Fruit fly (Drosophila melanogaster) whole organism, embryonic: ENCODE results near the gene CG14014.

Experiments
- Atf-2 ChIP-seq: fragments of 200-800 bp; sonication (Bioruptor generic); optimal IDR thresholded peaks from 2 replicates; lab custom pipeline; 2016; ENCODE audit warnings: missing biosample characterization, missing genetic modification characterization
- Atf3 ChIP-seq: fragments of 200-800 bp; sonication (Bioruptor generic); optimal IDR thresholded peaks from 3 replicates; lab custom pipeline; 2016; ENCODE audit warnings: missing biosample characterization, missing genetic modification characterization
- CG10267 ChIP-seq: fragments of 200-800 bp; sonication (Bioruptor generic); optimal IDR thresholded peaks from 2 replicates; lab custom pipeline; 2018; ENCODE audit warnings: missing biosample characterization, mild to moderate bottlenecking, missing genetic modification characterization, moderate library complexity
- CG10543 ChIP-seq: fragments of 200-800 bp; sonication (Bioruptor generic); optimal IDR thresholded peaks from 3 replicates; lab custom pipeline; 2017; ENCODE audit warnings: missing biosample characterization, mild to moderate bottlenecking, missing genetic modification characterization, moderate library complexity
- CG12155 ChIP-seq: fragments of 200-800 bp; sonication (Bioruptor generic); optimal IDR thresholded peaks from 3 replicates; lab custom pipeline; 2016; ENCODE audit warnings: missing biosample characterization, missing genetic modification characterization
- CG1233 ChIP-seq: fragments of 200-800 bp; sonication (Bioruptor generic); optimal IDR thresholded peaks from 4 replicates; lab custom pipeline; 2018; ENCODE audit warnings: missing biosample characterization, mild to moderate bottlenecking, missing genetic modification characterization
- CG15696 ChIP-seq: fragments of 200-800 bp; sonication (Bioruptor generic); optimal IDR thresholded peaks from 2 replicates; lab custom pipeline; 2019; ENCODE audit warnings: missing biosample characterization, mild to moderate bottlenecking, missing genetic modification characterization, moderate library complexity
- CG16815 ChIP-seq: fragments of 200-800 bp; sonication (Bioruptor generic); optimal IDR thresholded peaks from 3 replicates; lab custom pipeline; 2017; ENCODE audit warnings: missing biosample characterization, mild to moderate bottlenecking, missing genetic modification characterization
- CG17829 ChIP-seq: fragments of 200-800 bp; optimal IDR thresholded peaks from 2 replicates; lab custom pipeline; 2019; ENCODE audit warnings: missing biosample characterization, mild to moderate bottlenecking, missing genetic modification characterization, moderate library complexity
- CG2120 ChIP-seq: fragments of 200-800 bp; sonication (Bioruptor generic); optimal IDR thresholded peaks from 3 replicates; lab custom pipeline; 2016; ENCODE audit warnings: missing biosample characterization, missing genetic modification characterization
- CG2889 ChIP-seq: fragments of 200-800 bp; sonication (Bioruptor generic); IDR thresholded peaks from 3 replicates; pipeline ENCODE4 v1.3.6; 2022; ENCODE audit warnings: missing biosample characterization, missing genetic modification characterization
- CG3995 ChIP-seq: fragments of 200-800 bp; sonication (Bioruptor generic); optimal IDR thresholded peaks from 3 replicates; lab custom pipeline; 2016; ENCODE audit warnings: missing biosample characterization, missing genetic modification characterization
- CG6813 ChIP-seq: fragments of 200-800 bp; sonication (Bioruptor generic); optimal IDR thresholded peaks from 2 replicates; lab custom pipeline; 2017; ENCODE audit warnings: missing biosample characterization, missing genetic modification characterization, mild to moderate bottlenecking, moderate library complexity, missing genetic modification reagents
- CG7745 ChIP-seq: fragments of 200-800 bp; sonication (Bioruptor generic); optimal IDR thresholded peaks from 2 replicates; lab custom pipeline; 2018; ENCODE audit warnings: missing biosample characterization, mild to moderate bottlenecking, missing genetic modification characterization, moderate library complexity
- CkIIα-i1 ChIP-seq: fragments of 200-800 bp; sonication (Bioruptor generic); IDR thresholded peaks from 2 replicates; pipeline ENCODE4 v1.3.6; 2022; ENCODE audit warnings: missing biosample characterization, missing genetic modification characterization
- Dref ChIP-seq: fragments of 200-800 bp; sonication (Bioruptor generic); IDR thresholded peaks from 2 replicates; pipeline ENCODE4 v1.3.6; 2022; ENCODE audit warnings: missing biosample characterization, missing genetic modification characterization
- Hey ChIP-seq: fragments of 200-800 bp; sonication (Bioruptor generic); optimal IDR thresholded peaks from 3 replicates; lab custom pipeline; 2018; ENCODE audit warnings: missing biosample characterization, mild to moderate bottlenecking, missing genetic modification characterization
- Hmx ChIP-seq: fragments of 200-800 bp; sonication (Bioruptor generic); optimal IDR thresholded peaks from 2 replicates; lab custom pipeline; 2016; ENCODE audit warnings: missing biosample characterization, missing genetic modification characterization
- Lim3 ChIP-seq: fragments of 200-800 bp; sonication (Bioruptor generic); IDR thresholded peaks from 2 replicates; pipeline ENCODE4 v1.3.6; 2022; ENCODE audit warnings: missing biosample characterization, missing genetic modification characterization
- Nf-YB ChIP-seq: fragments of 200-800 bp; sonication (Bioruptor generic); optimal IDR thresholded peaks from 3 replicates; lab custom pipeline; 2019; ENCODE audit warnings: missing biosample characterization, mild to moderate bottlenecking, missing genetic modification characterization, moderate library complexity
- Nf-YC ChIP-seq: fragments of 200-800 bp; optimal IDR thresholded peaks from 3 replicates; lab custom pipeline; 2019; ENCODE audit warnings: missing biosample characterization, mild to moderate bottlenecking, missing genetic modification characterization, moderate library complexity
- NfI ChIP-seq: fragments of 200-800 bp; sonication (Bioruptor generic); optimal IDR thresholded peaks from 3 replicates; lab custom pipeline; 2018; ENCODE audit warnings: missing biosample characterization, mild to moderate bottlenecking, missing genetic modification characterization, moderate library complexity
- abd-A ChIP-seq: fragments of 200-800 bp; sonication (Bioruptor generic); optimal IDR thresholded peaks from 3 replicates; lab custom pipeline; 2019; ENCODE audit warnings: missing biosample characterization, mild to moderate bottlenecking, missing genetic modification characterization, moderate library complexity
- aop ChIP-seq: fragments of 200-800 bp; sonication (Bioruptor generic); IDR thresholded peaks from 2 replicates; pipeline ENCODE4 v1.3.6; 2022; ENCODE audit warnings: missing biosample characterization, missing genetic modification characterization
- cas ChIP-seq: fragments of 200-800 bp; sonication (Bioruptor generic); IDR thresholded peaks from 2 replicates; pipeline ENCODE4 v1.3.6; 2022; ENCODE audit warnings: missing biosample characterization, missing genetic modification characterization
- ewg ChIP-seq: fragments of 200-800 bp; sonication (Bioruptor generic); optimal IDR thresholded peaks from 3 replicates; lab custom pipeline; 2017; ENCODE audit warnings: mild to moderate bottlenecking, missing biosample characterization, missing genetic modification reagents, missing genetic modification characterization
- gcm2 ChIP-seq: fragments of 200-800 bp; sonication (Bioruptor generic); optimal IDR thresholded peaks from 2 replicates; lab custom pipeline; 2016; ENCODE audit warnings: missing biosample characterization, missing genetic modification characterization
- gsb ChIP-seq: fragments of 200-800 bp; sonication (Bioruptor generic); IDR thresholded peaks from 2 replicates; pipeline ENCODE4 v1.3.6; 2022; ENCODE audit warnings: missing biosample characterization, missing genetic modification characterization
- hkb ChIP-seq, 2 experiments: fragments of 200-800 bp in 1 of 2; fragments of >200 bp in 1 of 2; sonication (Bioruptor generic) in 1 of 2; IDR thresholded peaks in 1 of 2; optimal IDR thresholded peaks in 1 of 2; 2 replicates each; pipeline versions ENCODE4 v1.3.6 to Lab custom; 2017 to 2022; ENCODE audit warnings: missing biosample characterization in 1 of 2, missing genetic modification characterization in 1 of 2
- insv ChIP-seq, 2 experiments: fragments of 200-800 bp; sonication (Bioruptor generic); optimal IDR thresholded peaks; 3 replicates each; lab custom pipeline; 2016 to 2018; ENCODE audit warnings: missing biosample characterization in 2 of 2, missing genetic modification characterization in 2 of 2
- mld ChIP-seq: fragments of 200-800 bp; sonication (Bioruptor generic); IDR thresholded peaks from 3 replicates; pipeline ENCODE4 v1.3.6; 2022; ENCODE audit warnings: missing biosample characterization, missing genetic modification characterization; ENCODE audit not compliant: partially characterized antibody
- oc ChIP-seq: fragments of 200-800 bp; sonication (Bioruptor generic); optimal IDR thresholded peaks from 2 replicates; lab custom pipeline; 2018; ENCODE audit warnings: missing biosample characterization, mild to moderate bottlenecking, missing genetic modification characterization, moderate library complexity
- seq ChIP-seq: fragments of 200-800 bp; sonication (Bioruptor generic); IDR thresholded peaks from 2 replicates; pipeline ENCODE4 v1.3.6; 2022; ENCODE audit warnings: missing biosample characterization, missing genetic modification characterization
- slou ChIP-seq: fragments of 200-800 bp; sonication (Bioruptor generic); optimal IDR thresholded peaks from 3 replicates; lab custom pipeline; 2016; ENCODE audit warnings: missing biosample characterization, missing genetic modification characterization
- sob ChIP-seq: fragments of 200-800 bp; sonication (Bioruptor generic); IDR thresholded peaks from 2 replicates; pipeline ENCODE4 v1.3.6; 2022; ENCODE audit warnings: missing biosample characterization, missing genetic modification characterization
- tap ChIP-seq: fragments of 200-800 bp; optimal IDR thresholded peaks from 3 replicates; lab custom pipeline; 2019; ENCODE audit warnings: missing biosample characterization, mild to moderate bottlenecking, missing genetic modification characterization, moderate library complexity
- wor ChIP-seq: fragments of 200-800 bp; sonication (Bioruptor generic); IDR thresholded peaks from 2 replicates; pipeline ENCODE4 v1.3.6; 2022; ENCODE audit warnings: missing biosample characterization, missing genetic modification characterization
- z ChIP-seq: fragments of 200-800 bp; sonication (Bioruptor generic); IDR thresholded peaks from 3 replicates; pipeline ENCODE4 v1.3.6; 2022; ENCODE audit warnings: missing biosample characterization, missing genetic modification characterization

Gene CG14014

DNA sequence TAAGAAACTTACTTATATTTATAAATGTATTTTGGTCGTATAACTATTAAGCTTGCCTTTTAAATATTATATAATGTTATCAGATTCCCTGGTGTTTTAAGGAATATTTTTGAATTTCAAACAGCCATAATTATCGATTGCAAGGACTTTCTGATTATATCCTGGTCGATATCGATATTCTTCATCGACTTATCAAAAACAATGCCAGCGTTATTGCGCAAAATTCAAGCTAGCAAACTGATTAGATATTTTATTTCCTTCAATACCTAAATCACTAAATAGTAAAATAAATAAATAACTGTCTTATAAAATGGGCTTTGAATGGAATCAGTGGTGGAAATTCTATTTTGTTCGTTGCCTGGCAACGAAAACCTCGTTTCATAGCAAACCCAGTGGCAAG lies 33.2 kb downstream of the CG14014 start, which contains the start of gene CG14020 (continued):
- TF ChIP-seq CG12155 (GFP tag; lab: Kevin White, UChicago) (no peak), CG15696 (tag; lab: Kevin White, UChicago) (no peak), Atf3 (GFP tag; lab: Kevin White, UChicago) (no peak), Dref (GFP tag; lab: Robert Waterston, UW) (peak; percentile 53), CG10543 (GFP tag; lab: Kevin White, UChicago) (no peak), CG1233 (GFP tag; lab: Kevin White, UChicago) (no peak), cas (no peak), Hmx (GFP tag; lab: Kevin White, UChicago) (no peak), oc (tag; lab: Kevin White, UChicago) (no peak), tap (tag; lab: Kevin White, UChicago) (no peak), insv (GFP tag; optimal IDR thresholded peaks at IDR 0.05; lab: Kevin White, UChicago) (no peak), CG3995 (GFP tag; lab: Kevin White, UChicago) (no peak), slou (GFP tag; lab: Kevin White, UChicago) (no peak), CG10267 (tag; lab: Kevin White, UChicago) (no peak), CG16815 (GFP tag; lab: Kevin White, UChicago) (no peak), NfI (GFP tag; lab: Kevin White, UChicago) (no peak), CG17829 (no peak)

DNA sequence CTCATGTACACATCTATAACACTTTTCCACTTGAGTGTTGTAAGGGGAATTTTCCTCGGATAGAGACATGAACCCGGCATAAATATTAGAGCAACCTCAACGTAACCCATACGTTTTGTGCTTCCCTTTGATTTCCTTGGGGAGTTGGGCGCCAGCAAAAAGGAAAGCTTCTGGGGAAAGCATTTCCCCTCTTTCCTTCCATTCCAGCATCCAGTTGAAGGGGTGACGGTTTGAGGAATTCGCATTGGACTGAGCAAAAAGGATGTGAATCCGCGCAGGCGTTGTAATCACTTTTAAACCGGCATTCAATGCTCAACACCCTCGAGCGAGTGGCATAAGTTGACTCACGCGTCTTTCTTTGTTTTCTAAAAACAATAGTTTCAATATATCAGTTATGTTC lies 35.7 kb downstream of the CG14014 start:
- TF ChIP-seq mld (GFP tag; lab: Robert Waterston, UW) (no peak), abd-A (peak; percentile 73), CG6813 (GFP tag; lab: Kevin White, UChicago) (no peak), ewg (GFP tag; lab: Kevin White, UChicago) (peak; percentile 61), z (GFP tag; lab: Robert Waterston, UW) (peak; percentile 54; the same call in 1 of the 3 replicates), Atf-2 (no peak), Hey (no peak), sob (no peak), Nf-YB (GFP tag; lab: Kevin White, UChicago) (peak; percentile 43), CG2889 (GFP tag; lab: Robert Waterston, UW) (no peak), CG7745 (tag; lab: Kevin White, UChicago) (no peak), seq (GFP tag; lab: Robert Waterston, UW) (no peak), gsb (GFP tag; lab: Robert Waterston, UW) (no peak), wor (GFP tag; lab: Robert Waterston, UW) (no peak), hkb (optimal IDR thresholded peaks at IDR 0.05; lab: Kevin White, UChicago) (no peak), hkb (GFP tag; IDR thresholded peaks at IDR 0.05; lab: Robert Waterston, UW) (no peak), CkIIα-i1 (GFP tag; lab: Robert Waterston, UW) (no peak), aop (GFP tag; lab: Robert Waterston, UW) (no peak), gcm2 (GFP tag; lab: Kevin White, UChicago) (no peak), CG2120 (GFP tag; lab: Kevin White, UChicago) (no peak), Nf-YC (tag; lab: Kevin White, UChicago) (peak; percentile 74), Lim3 (GFP tag; lab: Robert Waterston, UW) (no peak)
